Fruit fly (Drosophila melanogaster) whole organism, embryonic: ENCODE data around the gene Sptz.

Source experiments
- CG10274 ChIP-seq: fragments of 200-800 bp; sonication (Bioruptor generic); optimal IDR thresholded peaks from 3 replicates; lab custom pipeline; 2017; ENCODE audit warnings: missing biosample characterization, mild to moderate bottlenecking, missing genetic modification characterization
- CG10959 ChIP-seq: fragments of 200-800 bp; sonication (Bioruptor generic); IDR thresholded peaks from 2 replicates; pipeline ENCODE4 v1.3.6; 2022; ENCODE audit warnings: missing biosample characterization, missing genetic modification characterization
- CG11504 ChIP-seq: fragments of 200-800 bp; sonication (Bioruptor generic); optimal IDR thresholded peaks from 3 replicates; lab custom pipeline; 2019; ENCODE audit warnings: missing biosample characterization, mild to moderate bottlenecking, missing genetic modification characterization, moderate library complexity
- CG11560 ChIP-seq: fragments of 200-800 bp; sonication (Bioruptor generic); IDR thresholded peaks from 3 replicates; pipeline ENCODE4 v1.3.6; 2022; ENCODE audit warnings: missing biosample characterization, missing genetic modification characterization
- CG12659 ChIP-seq: fragments of 200-800 bp; sonication (Bioruptor generic); optimal IDR thresholded peaks from 3 replicates; lab custom pipeline; 2017; ENCODE audit warnings: mild to moderate bottlenecking, missing biosample characterization, missing genetic modification reagents, missing genetic modification characterization
- CG13123 ChIP-seq: fragments of 200-800 bp; sonication (Bioruptor generic); optimal IDR thresholded peaks from 2 replicates; lab custom pipeline; 2016; ENCODE audit warnings: missing biosample characterization, missing genetic modification characterization
- CG13296 ChIP-seq: fragments of 200-800 bp; sonication (Bioruptor generic); optimal IDR thresholded peaks from 3 replicates; lab custom pipeline; 2018; ENCODE audit warnings: missing biosample characterization, mild to moderate bottlenecking, missing genetic modification characterization
- CG1602 ChIP-seq: fragments of 200-800 bp; sonication (Bioruptor generic); optimal IDR thresholded peaks from 3 replicates; lab custom pipeline; 2016; ENCODE audit warnings: missing biosample characterization, missing genetic modification characterization
- CG17361 ChIP-seq: fragments of 200-800 bp; sonication (Bioruptor generic); IDR thresholded peaks from 3 replicates; pipeline ENCODE4 v1.3.6; 2022; ENCODE audit warnings: missing biosample characterization, missing genetic modification characterization
- CG17612 ChIP-seq: fragments of 200-800 bp; sonication (Bioruptor generic); IDR thresholded peaks from 2 replicates; pipeline ENCODE4 v1.3.6; 2022; ENCODE audit warnings: missing biosample characterization, missing genetic modification characterization
- CG18011 ChIP-seq: fragments of 200-800 bp; sonication (Bioruptor generic); optimal IDR thresholded peaks from 2 replicates; lab custom pipeline; 2017; ENCODE audit warnings: missing biosample characterization, missing genetic modification characterization, mild to moderate bottlenecking, moderate library complexity, missing genotype
- CG31224 ChIP-seq: fragments of 200-800 bp; sonication (Bioruptor generic); IDR thresholded peaks from 2 replicates; pipeline ENCODE4 v1.3.6; 2022; ENCODE audit warnings: missing biosample characterization, missing genetic modification characterization
- CG33213 ChIP-seq: fragments of 200-800 bp; sonication (Bioruptor generic); optimal IDR thresholded peaks from 3 replicates; lab custom pipeline; 2016; ENCODE audit warnings: missing biosample characterization, missing genetic modification characterization
- CG43689 ChIP-seq: fragments of 200-800 bp; sonication (Bioruptor generic); IDR thresholded peaks from 2 replicates; pipeline ENCODE4 v1.3.6; 2022; ENCODE audit warnings: missing biosample characterization, missing genetic modification characterization
- CG6175 ChIP-seq: fragments of 200-800 bp; sonication (Bioruptor generic); IDR thresholded peaks from 3 replicates; pipeline ENCODE4 v1.3.6; 2022; ENCODE audit warnings: missing biosample characterization, missing genetic modification characterization
- CG6683 ChIP-seq: fragments of 200-800 bp; sonication (Bioruptor generic); optimal IDR thresholded peaks from 2 replicates; lab custom pipeline; 2017; ENCODE audit warnings: missing biosample characterization, mild to moderate bottlenecking, missing genetic modification characterization, missing genetic modification reagents
- CG6689 ChIP-seq: fragments of 200-800 bp; sonication (Bioruptor generic); IDR thresholded peaks from 2 replicates; pipeline ENCODE4 v1.3.6; 2022; ENCODE audit warnings: missing biosample characterization, missing genetic modification characterization
- CG6854 ChIP-seq: fragments of 200-800 bp; sonication (Bioruptor generic); optimal IDR thresholded peaks from 3 replicates; lab custom pipeline; 2017; ENCODE audit warnings: missing biosample characterization, mild to moderate bottlenecking, missing genetic modification characterization
- CG7556 ChIP-seq: fragments of 200-800 bp; sonication (Bioruptor generic); optimal IDR thresholded peaks from 2 replicates; lab custom pipeline; 2017; ENCODE audit warnings: missing biosample characterization, mild to moderate bottlenecking, missing genetic modification characterization
- CG7963 ChIP-seq: fragments of 200-800 bp; sonication (Bioruptor generic); IDR thresholded peaks from 3 replicates; pipeline ENCODE4 v1.3.6; 2022; ENCODE audit warnings: missing biosample characterization, missing genetic modification characterization; ENCODE audit not compliant: partially characterized antibody
- CG7987 ChIP-seq: fragments of 200-800 bp; sonication (Bioruptor generic); optimal IDR thresholded peaks from 2 replicates; lab custom pipeline; 2018; ENCODE audit warnings: missing biosample characterization, mild to moderate bottlenecking, missing genetic modification characterization, moderate library complexity
- CG8281 ChIP-seq: fragments of 200-800 bp; sonication (Bioruptor generic); optimal IDR thresholded peaks from 2 replicates; lab custom pipeline; 2018; ENCODE audit warnings: missing biosample characterization, mild to moderate bottlenecking, missing genetic modification characterization, moderate library complexity
- CG8944 ChIP-seq: fragments of 200-800 bp; sonication (Bioruptor generic); optimal IDR thresholded peaks from 3 replicates; lab custom pipeline; 2016; ENCODE audit warnings: missing biosample characterization, missing genetic modification characterization
- Dad ChIP-seq: fragments of 200-800 bp; sonication (Bioruptor generic); optimal IDR thresholded peaks from 3 replicates; lab custom pipeline; 2016; ENCODE audit warnings: missing biosample characterization, missing genetic modification characterization
- Deaf1 ChIP-seq: fragments of 200-800 bp; optimal IDR thresholded peaks from 3 replicates; lab custom pipeline; 2019; ENCODE audit warnings: missing biosample characterization, mild to moderate bottlenecking, missing genetic modification characterization, moderate library complexity
- Dek ChIP-seq: fragments of 200-800 bp; sonication (Bioruptor generic); optimal IDR thresholded peaks from 3 replicates; lab custom pipeline; 2019; ENCODE audit warnings: missing biosample characterization, mild to moderate bottlenecking, missing genetic modification characterization, moderate library complexity
- Dip2 ChIP-seq: fragments of 200-800 bp; sonication (Bioruptor generic); IDR thresholded peaks from 2 replicates; pipeline ENCODE4 v1.3.6; 2022; ENCODE audit warnings: missing biosample characterization, missing genetic modification characterization
- Dll ChIP-seq: fragments of 200-800 bp; sonication (Bioruptor generic); IDR thresholded peaks from 4 replicates; pipeline ENCODE4 v1.3.6; 2022; ENCODE audit warnings: missing biosample characterization, missing genetic modification characterization; ENCODE audit not compliant: partially characterized antibody
- GATAe ChIP-seq: fragments of 200-800 bp; sonication (Bioruptor generic); conservative IDR thresholded peaks from 2 replicates; pipeline ENCODE4 v1.3.6; 2022; ENCODE audit warnings: missing biosample characterization, missing genetic modification characterization
- Kr ChIP-seq: fragments of 200-800 bp; sonication (Bioruptor generic); optimal IDR thresholded peaks from 2 replicates; lab custom pipeline; 2017; ENCODE audit warnings: missing biosample characterization, mild to moderate bottlenecking, missing genetic modification characterization
- Mad ChIP-seq: fragments of 200-800 bp; sonication (Bioruptor generic); optimal IDR thresholded peaks from 2 replicates; lab custom pipeline; 2016; ENCODE audit warnings: missing biosample characterization, missing genetic modification characterization
- Scr ChIP-seq: fragments of 200-800 bp; sonication (Bioruptor generic); IDR thresholded peaks from 2 replicates; pipeline ENCODE4 v1.3.6; 2022; ENCODE audit warnings: missing biosample characterization, missing genetic modification characterization; ENCODE audit not compliant: partially characterized antibody
- Xbp1 ChIP-seq: fragments of 200-800 bp; sonication (Bioruptor generic); optimal IDR thresholded peaks from 3 replicates; lab custom pipeline; 2016; ENCODE audit warnings: missing biosample characterization, mild to moderate bottlenecking, missing genetic modification characterization
- al ChIP-seq: fragments of 200-800 bp; sonication (Bioruptor generic); IDR thresholded peaks from 2 replicates; pipeline ENCODE4 v1.3.6; 2022; ENCODE audit warnings: missing biosample characterization, missing genetic modification characterization
- ara ChIP-seq: fragments of 200-800 bp; sonication (Bioruptor generic); IDR thresholded peaks from 2 replicates; pipeline ENCODE4 v1.3.6; 2022; ENCODE audit warnings: missing biosample characterization, missing genetic modification characterization
- cad ChIP-seq: fragments of >200 bp; optimal IDR thresholded peaks from 2 replicates; lab custom pipeline; 2017; ENCODE audit warnings: missing biosample characterization, missing genetic modification characterization
- ci ChIP-seq: fragments of 200-800 bp; sonication (Bioruptor generic); IDR thresholded peaks from 3 replicates; pipeline ENCODE4 v1.3.6; 2022; ENCODE audit warnings: missing biosample characterization, missing genetic modification characterization
- dimm ChIP-seq: fragments of 200-800 bp; sonication (Bioruptor generic); IDR thresholded peaks from 2 replicates; pipeline ENCODE4 v1.3.6; 2022; ENCODE audit warnings: missing biosample characterization, missing genetic modification characterization
- dpn ChIP-seq, 2 experiments: fragments of 200-800 bp; sonication (Bioruptor generic); optimal IDR thresholded peaks; 3 replicates each; lab custom pipeline; 2016; ENCODE audit warnings: missing biosample characterization in 2 of 2, missing genetic modification characterization in 2 of 2
- en ChIP-seq: fragments of 200-800 bp; sonication (Bioruptor generic); optimal IDR thresholded peaks from 2 replicates; lab custom pipeline; 2016; ENCODE audit warnings: missing biosample characterization, missing genetic modification characterization
- fd96Cb ChIP-seq: fragments of 200-800 bp; sonication (Bioruptor generic); optimal IDR thresholded peaks from 2 replicates; lab custom pipeline; 2018; ENCODE audit warnings: missing biosample characterization, mild to moderate bottlenecking, missing genetic modification characterization, moderate library complexity
- grau ChIP-seq: fragments of 200-800 bp; optimal IDR thresholded peaks from 3 replicates; lab custom pipeline; 2019; ENCODE audit warnings: missing biosample characterization, mild to moderate bottlenecking, missing genetic modification characterization, moderate library complexity
- knrl ChIP-seq: fragments of 200-800 bp; sonication (Bioruptor generic); IDR thresholded peaks from 3 replicates; pipeline ENCODE4 v1.3.6; 2022; ENCODE audit warnings: missing biosample characterization, missing genetic modification characterization; ENCODE audit not compliant: partially characterized antibody
- lov ChIP-seq, 2 experiments: fragments of 200-800 bp in 1 of 2; fragments of >200 bp in 1 of 2; sonication (Bioruptor generic) in 1 of 2; IDR thresholded peaks in 1 of 2; optimal IDR thresholded peaks in 1 of 2; 2 replicates in 1 of 2; 3 replicates in 1 of 2; pipeline versions ENCODE4 v1.3.6 to Lab custom; 2017 to 2022; ENCODE audit warnings: missing biosample characterization in 1 of 2, missing genetic modification characterization in 1 of 2
- odd ChIP-seq: fragments of 200-800 bp; sonication (Bioruptor generic); optimal IDR thresholded peaks from 2 replicates; lab custom pipeline; 2017; ENCODE audit warnings: missing biosample characterization, mild to moderate bottlenecking, missing genetic modification characterization
- psq ChIP-seq: fragments of 200-800 bp; sonication (Bioruptor generic); optimal IDR thresholded peaks from 2 replicates; lab custom pipeline; 2017; ENCODE audit warnings: missing biosample characterization, missing genetic modification characterization
- pzg ChIP-seq: fragments of 200-800 bp; sonication (Bioruptor generic); optimal IDR thresholded peaks from 3 replicates; lab custom pipeline; 2018; ENCODE audit warnings: missing biosample characterization, mild to moderate bottlenecking, missing genetic modification characterization, moderate library complexity
- sens ChIP-seq: fragments of 200-800 bp; sonication (Bioruptor generic); peaks from one replicate; lab custom pipeline; 2016; ENCODE audit warnings: missing biosample characterization, missing genetic modification characterization
- slp2 ChIP-seq: fragments of 200-800 bp; sonication (Bioruptor generic); optimal IDR thresholded peaks from 2 replicates; lab custom pipeline; 2016; ENCODE audit warnings: missing biosample characterization, missing genetic modification characterization
- tin ChIP-seq: fragments of 200-800 bp; sonication (Bioruptor generic); optimal IDR thresholded peaks from 3 replicates; lab custom pipeline; 2016; ENCODE audit warnings: missing biosample characterization, missing genetic modification characterization
- vnd ChIP-seq: fragments of 200-800 bp; sonication (Bioruptor generic); IDR thresholded peaks from 3 replicates; pipeline ENCODE4 v1.3.6; 2022; ENCODE audit warnings: missing biosample characterization, missing genetic modification characterization; ENCODE audit not compliant: partially characterized antibody

Sptz gene

DNA sequence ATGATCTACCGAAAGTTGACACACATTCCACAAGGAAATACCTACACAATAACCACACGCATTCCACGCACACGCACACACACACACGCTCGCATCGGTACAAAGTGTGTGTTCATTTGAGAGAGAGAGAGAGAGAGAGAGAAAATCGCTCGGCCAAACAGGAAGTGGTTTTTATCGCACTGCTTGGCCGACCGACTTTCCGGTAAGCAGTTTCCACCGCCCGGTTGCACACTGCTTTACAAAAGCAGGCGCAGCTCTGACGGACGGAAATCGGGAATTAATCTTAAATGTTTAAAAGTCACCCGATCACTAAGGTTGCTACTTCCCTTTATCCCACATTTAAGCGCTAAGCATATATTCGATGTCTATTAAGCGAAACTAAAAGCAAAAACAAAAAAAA is 29.1 kb upstream of the Sptz start (continued):
- TF ChIP-seq CG17361 (GFP tag; lab: Robert Waterston, UW): no peak; the same call in 2 of the 3 replicates
- TF ChIP-seq GATAe: no peak
- TF ChIP-seq Mad (GFP tag; lab: Kevin White, UChicago): peak; percentile 24
- TF ChIP-seq CG6689: peak; percentile 45; the same call in 1 of the 2 replicates
- TF ChIP-seq CG11504 (tag; lab: Kevin White, UChicago): no peak
- TF ChIP-seq CG33213: peak; percentile 83
- TF ChIP-seq CG8944 (GFP tag; lab: Kevin White, UChicago): peak; percentile 19
- no peak for TF ChIP-seq CG6175
- no peak for TF ChIP-seq CG6683 (GFP tag; lab: Kevin White, UChicago)
- TF ChIP-seq CG18011 (GFP tag; lab: Kevin White, UChicago): no peak
- no peak for TF ChIP-seq grau
- peak; percentile 16 for TF ChIP-seq CG1602
- TF ChIP-seq Xbp1: peak; percentile 64
- peak; percentile 35 for TF ChIP-seq CG12659 (GFP tag; lab: Kevin White, UChicago)
- TF ChIP-seq ara (GFP tag; lab: Robert Waterston, UW): peak; percentile 83
- TF ChIP-seq CG7556 (GFP tag; lab: Kevin White, UChicago): no peak
- TF ChIP-seq dpn (GFP tag; optimal IDR thresholded peaks at IDR 0.05; lab: Kevin White, UChicago): peak; percentile 2 to 73
- peak; percentile 64 for TF ChIP-seq slp2 (GFP tag; lab: Kevin White, UChicago)
- 0 out of 2 replicates have a peak, but pooled peaks have one; percentile 7 for TF ChIP-seq CG31224 (GFP tag; lab: Robert Waterston, UW)
- TF ChIP-seq vnd (GFP tag; lab: Robert Waterston, UW): no peak
- no peak for TF ChIP-seq Dip2 (GFP tag; lab: Robert Waterston, UW)
- no peak for TF ChIP-seq CG13123
- no peak for TF ChIP-seq Dad (GFP tag; lab: Kevin White, UChicago)
- peak; percentile 40; the same call in 1 of the 2 replicates for TF ChIP-seq dimm (GFP tag; lab: Robert Waterston, UW)
- no peak for TF ChIP-seq Scr (GFP tag; lab: Robert Waterston, UW)
- no peak; the same call in 1 of the 2 replicates for TF ChIP-seq CG17612 (GFP tag; lab: Robert Waterston, UW)
- peak; percentile 39 for TF ChIP-seq CG8281 (tag; lab: Kevin White, UChicago)
- no peak for TF ChIP-seq knrl
- no peak for TF ChIP-seq Dek (tag; lab: Kevin White, UChicago)
- TF ChIP-seq Kr (GFP tag; lab: Kevin White, UChicago): peak; percentile 86
- peak; percentile 82 for TF ChIP-seq CG10959 (GFP tag; lab: Robert Waterston, UW)
- no peak for TF ChIP-seq pzg
- no peak for TF ChIP-seq fd96Cb
- TF ChIP-seq tin (GFP tag; lab: Kevin White, UChicago): peak; percentile 57
- TF ChIP-seq CG7987 (GFP tag; lab: Kevin White, UChicago): no peak
- TF ChIP-seq cad (GFP tag; lab: Kevin White, UChicago): no peak
- peak; percentile 56 for TF ChIP-seq CG6854 (GFP tag; lab: Kevin White, UChicago)
- TF ChIP-seq odd (GFP tag; lab: Kevin White, UChicago): peak; percentile 59
- peak; percentile 57 for TF ChIP-seq en
- no peak for TF ChIP-seq Dll
- no peak for TF ChIP-seq CG7963
- TF ChIP-seq CG11560 (tag; lab: Robert Waterston, UW): no peak
- TF ChIP-seq psq: no peak
- TF ChIP-seq CG13296: no peak
- TF ChIP-seq CG10274 (GFP tag; lab: Kevin White, UChicago): peak; percentile 59
- peak; percentile 89 for TF ChIP-seq sens
- TF ChIP-seq ci (GFP tag; lab: Robert Waterston, UW): peak; percentile 92
- peak; percentile 52; the same call in 1 of the 2 replicates for TF ChIP-seq CG43689 (GFP tag; lab: Robert Waterston, UW)
- no peak for TF ChIP-seq lov (optimal IDR thresholded peaks at IDR 0.05; lab: Kevin White, UChicago)
- peak; percentile 93 for TF ChIP-seq lov (GFP tag; IDR thresholded peaks at IDR 0.05; lab: Robert Waterston, UW)
- TF ChIP-seq al: no peak
- TF ChIP-seq Deaf1 (tag; lab: Kevin White, UChicago): no peak
